Worm (Caenorhabditis elegans) whole organism, L1 larva: Measurements from ENCODE around the gene nlp-31.

Experiments
- Y116A8C.19 ChIP-seq: sonication (generic microtip); optimal IDR thresholded peaks from 2 replicates; lab custom pipeline; 2016; ENCODE audit warnings: missing compliant biosample characterization, missing genetic modification characterization, borderline replicate concordance
- aly-2 ChIP-seq: fragments of 150-350 bp; optimal IDR thresholded peaks from 2 replicates; lab custom pipeline; 2014; ENCODE audit warnings: missing biosample characterization, missing genetic modification characterization
- ceh-82 ChIP-seq, 3 experiments: fragments of 150-350 bp in 1 of 3; sonication (generic microtip) in 2 of 3; optimal IDR thresholded peaks; 2 replicates each; lab custom pipeline; 2014 to 2017; ENCODE audit warnings: missing biosample characterization in 3 of 3, missing genetic modification characterization in 3 of 3
- ceh-90 ChIP-seq: sonication (generic microtip); optimal IDR thresholded peaks from 2 replicates; lab custom pipeline; 2016; ENCODE audit warnings: missing genetic modification characterization, missing compliant biosample characterization
- egl-27 ChIP-seq, 2 experiments: fragments of 150-350 bp in 1 of 2; sonication (generic microtip); optimal IDR thresholded peaks; 3 replicates each; lab custom pipeline; 2017 to 2018; ENCODE audit warnings: missing biosample characterization in 2 of 2, missing genetic modification characterization in 2 of 2, missing genetic modification reagents in 2 of 2
- grh-1 ChIP-seq: fragments of 200-800 bp; sonication (Bioruptor generic); IDR thresholded peaks from 2 replicates; pipeline ENCODE4 v1.3.6; 2022; ENCODE audit warnings: missing genetic modification reagents, missing genetic modification characterization, missing compliant biosample characterization
- isw-1 ChIP-seq: fragments of 200-800 bp; sonication (Bioruptor generic); IDR thresholded peaks from 2 replicates; pipeline ENCODE4 v1.3.6; 2022; ENCODE audit warnings: missing genetic modification characterization, missing compliant biosample characterization
- lin-13 ChIP-seq: fragments of 150-350 bp; optimal IDR thresholded peaks from 2 replicates; lab custom pipeline; 2014; ENCODE audit warnings: missing biosample characterization, missing genetic modification reagents, missing genetic modification characterization
- lin-39 ChIP-seq: fragments of 150-350 bp; optimal IDR thresholded peaks from 2 replicates; lab custom pipeline; 2014; ENCODE audit warnings: missing biosample characterization, missing genetic modification reagents, missing genetic modification characterization
- nhr-12 ChIP-seq: sonication (generic microtip); optimal IDR thresholded peaks from 2 replicates; lab custom pipeline; 2017; ENCODE audit warnings: missing biosample characterization, missing genetic modification characterization
- nhr-20 ChIP-seq: sonication (generic microtip); optimal IDR thresholded peaks from 2 replicates; lab custom pipeline; 2016; ENCODE audit warnings: mild to moderate bottlenecking, missing genetic modification characterization, missing compliant biosample characterization
- pqm-1 ChIP-seq: sonication (generic microtip); optimal IDR thresholded peaks from 3 replicates; lab custom pipeline; 2017; ENCODE audit warnings: missing biosample characterization, missing genetic modification characterization

DNA sequence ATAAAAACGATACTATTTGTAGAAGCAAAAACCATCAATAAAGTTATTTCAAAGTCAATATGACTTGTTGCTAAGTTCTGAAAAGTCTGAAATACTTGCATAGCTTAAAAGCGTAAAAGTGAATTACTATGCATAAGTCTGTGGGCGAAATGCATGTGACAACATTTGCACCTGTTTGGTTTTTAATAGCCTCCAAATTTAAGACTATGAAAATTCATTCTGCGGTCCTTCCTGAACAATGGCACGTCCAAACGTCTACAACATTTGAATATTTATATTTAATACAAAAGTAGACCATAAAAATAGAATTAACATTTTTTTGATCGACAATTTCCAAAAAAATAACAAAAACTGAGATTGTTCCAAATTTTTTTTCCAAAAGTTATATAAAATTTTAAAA lies 41.9 kb downstream of the nlp-31 start, which contains the start of gene K09D9.14:
- no peak for TF ChIP-seq lin-13 (GFP tag; lab: Kevin White, UChicago)
- no peak for TF ChIP-seq nhr-20 (tag; lab: Kevin White, UChicago)
- no peak for TF ChIP-seq isw-1 (GFP tag; lab: Robert Waterston, UW)
- no peak for TF ChIP-seq ceh-90 (tag; lab: Kevin White, UChicago)
- no peak for TF ChIP-seq ceh-82 (tag; optimal IDR thresholded peaks at IDR 0.05; lab: Kevin White, UChicago)
- no peak for TF ChIP-seq pqm-1 (tag; lab: Kevin White, UChicago)
- no peak for TF ChIP-seq lin-39
- TF ChIP-seq nhr-12 (tag; lab: Kevin White, UChicago), result no peak
- no peak for TF ChIP-seq grh-1 (GFP tag; lab: Robert Waterston, UW)
- no peak for TF ChIP-seq egl-27 (tag; optimal IDR thresholded peaks at IDR 0.05; lab: Kevin White, UChicago)
- no peak for TF ChIP-seq Y116A8C.19 (tag; lab: Kevin White, UChicago)
- no peak for TF ChIP-seq aly-2 (tag; lab: Kevin White, UChicago)
